Fruit fly (Drosophila melanogaster) whole organism, wandering third instar larva: ENCODE results near the gene CG34461.

Experiments
- Abd-B ChIP-seq: fragments of >200 bp; optimal IDR thresholded peaks from 2 replicates; lab custom pipeline; 2017; ENCODE audit warnings: missing biosample characterization, missing genetic modification characterization
- CG32264 ChIP-seq: fragments of 200-800 bp; sonication (Bioruptor generic); optimal IDR thresholded peaks from 2 replicates; lab custom pipeline; 2016; ENCODE audit warnings: missing biosample characterization, missing genetic modification characterization
- CG9705 ChIP-seq: fragments of 200-800 bp; sonication (Bioruptor generic); optimal IDR thresholded peaks from 2 replicates; lab custom pipeline; 2018; ENCODE audit warnings: missing biosample characterization, mild to moderate bottlenecking, missing genetic modification characterization
- CrebA ChIP-seq: fragments of 200-800 bp; sonication (Bioruptor generic); optimal IDR thresholded peaks from 2 replicates; lab custom pipeline; 2016; ENCODE audit warnings: missing biosample characterization, mild to moderate bottlenecking, missing genetic modification characterization, borderline replicate concordance
- Dfd ChIP-seq: fragments of >200 bp; optimal IDR thresholded peaks from 2 replicates; lab custom pipeline; 2017; ENCODE audit warnings: missing biosample characterization, missing genetic modification characterization
- Dif ChIP-seq: fragments of 200-275, 200-300 bp; sonication (Bioruptor generic); optimal IDR thresholded peaks from 2 replicates; lab custom pipeline; 2018; ENCODE audit warnings: missing biosample characterization, missing genetic modification characterization; ENCODE audit not compliant: partially characterized antibody
- GATAd ChIP-seq: sonication (Bioruptor generic); optimal IDR thresholded peaks from 2 replicates; lab custom pipeline; 2016; ENCODE audit warnings: missing biosample characterization, missing genetic modification characterization
- HLH106 ChIP-seq: fragments of 200-800 bp; optimal IDR thresholded peaks from 3 replicates; lab custom pipeline; 2019; ENCODE audit warnings: missing biosample characterization, mild to moderate bottlenecking, missing genetic modification characterization, moderate library complexity
- Hnf4 ChIP-seq: fragments of 200-800 bp; sonication (Bioruptor generic); optimal IDR thresholded peaks from 2 replicates; lab custom pipeline; 2016; ENCODE audit warnings: missing biosample characterization, mild to moderate bottlenecking, missing genetic modification characterization
- Hr78 ChIP-seq: fragments of >200 bp; optimal IDR thresholded peaks from 2 replicates; lab custom pipeline; 2017; ENCODE audit warnings: missing biosample characterization, missing genetic modification characterization
- Hr83 ChIP-seq: fragments of 200-300 bp; sonication (Bioruptor generic); optimal IDR thresholded peaks from 2 replicates; lab custom pipeline; 2016; ENCODE audit warnings: missing biosample characterization, mild to moderate bottlenecking, missing genetic modification characterization, moderate library complexity; ENCODE audit not compliant: poor library complexity, severe bottlenecking
- Jra ChIP-seq: sonication (Bioruptor generic); optimal IDR thresholded peaks from 2 replicates; lab custom pipeline; 2016; ENCODE audit warnings: missing biosample characterization, missing genetic modification characterization
- Mio ChIP-seq: sonication (Bioruptor generic); optimal IDR thresholded peaks from 2 replicates; lab custom pipeline; 2016; ENCODE audit warnings: missing biosample characterization, missing genetic modification characterization
- Myc ChIP-seq: fragments of >200 bp; optimal IDR thresholded peaks from 2 replicates; lab custom pipeline; 2017
- N ChIP-seq: fragments of >200 bp; optimal IDR thresholded peaks from 2 replicates; lab custom pipeline; 2018; ENCODE audit warnings: missing biosample characterization, missing external identifiers, missing genetic modification characterization
- OdsH ChIP-seq: fragments of 200-800 bp; sonication (Bioruptor generic); optimal IDR thresholded peaks from 2 replicates; lab custom pipeline; 2016; ENCODE audit warnings: missing biosample characterization, mild to moderate bottlenecking, missing genetic modification characterization
- Rel ChIP-seq, 2 experiments: fragments of 200-800 bp; sonication (Bioruptor generic) in 1 of 2; optimal IDR thresholded peaks; 2 replicates in 1 of 2; 3 replicates in 1 of 2; lab custom pipeline; 2016 to 2019; ENCODE audit warnings: mild to moderate bottlenecking in 2 of 2, missing biosample characterization in 2 of 2, missing genetic modification characterization in 2 of 2, moderate library complexity in 1 of 2
- Sp1 ChIP-seq: fragments of 200-800 bp; sonication (Bioruptor generic); optimal IDR thresholded peaks from 3 replicates; lab custom pipeline; 2019; ENCODE audit warnings: missing biosample characterization, mild to moderate bottlenecking, missing genetic modification characterization, moderate library complexity
- Vsx2 ChIP-seq: fragments of 200-300, 225-300 bp; sonication (Bioruptor generic); optimal IDR thresholded peaks from 2 replicates; lab custom pipeline; 2018; ENCODE audit warnings: missing biosample characterization, missing genetic modification characterization; ENCODE audit not compliant: partially characterized antibody
- br ChIP-seq: fragments of 200-800 bp; sonication (Bioruptor generic); optimal IDR thresholded peaks from 2 replicates; lab custom pipeline; 2016; ENCODE audit warnings: missing biosample characterization, missing genetic modification characterization
- brk ChIP-seq: fragments of 200-800 bp; sonication (Bioruptor generic); optimal IDR thresholded peaks from 2 replicates; lab custom pipeline; 2016; ENCODE audit warnings: missing biosample characterization, mild to moderate bottlenecking, missing genetic modification characterization
- dl ChIP-seq, 2 experiments: fragments of 175-275, 200-275 bp in 1 of 2; fragments of 200-275 bp in 1 of 2; sonication (Bioruptor generic); optimal IDR thresholded peaks; lab custom pipeline; 2018; ENCODE audit warnings: mild to moderate bottlenecking in 2 of 2, missing biosample characterization in 2 of 2, missing genetic modification characterization in 2 of 2, moderate library complexity in 2 of 2; ENCODE audit not compliant: partially characterized antibody in 2 of 2, insufficient read depth in 1 of 2
- dmrt93B ChIP-seq: fragments of 200-800 bp; sonication (Bioruptor generic); optimal IDR thresholded peaks from 2 replicates; lab custom pipeline; 2018; ENCODE audit warnings: missing biosample characterization, mild to moderate bottlenecking, missing genetic modification characterization
- dsf ChIP-seq: sonication (Bioruptor generic); optimal IDR thresholded peaks from 2 replicates; lab custom pipeline; 2016; ENCODE audit warnings: missing biosample characterization, missing genetic modification characterization, borderline replicate concordance
- ey ChIP-seq: fragments of 200-800 bp; sonication (Bioruptor generic); optimal IDR thresholded peaks from 2 replicates; lab custom pipeline; 2016; ENCODE audit warnings: missing biosample characterization, missing genetic modification characterization
- foxo ChIP-seq, 2 experiments: fragments of 200-800 bp; sonication (Bioruptor generic); optimal IDR thresholded peaks; 2 replicates in 1 of 2; 3 replicates in 1 of 2; lab custom pipeline; 2016 to 2017; ENCODE audit warnings: missing biosample characterization in 2 of 2, missing genetic modification characterization in 2 of 2
- fru ChIP-seq: fragments of 200-800 bp; sonication (Bioruptor generic); optimal IDR thresholded peaks from 3 replicates; lab custom pipeline; 2016; ENCODE audit warnings: missing biosample characterization, mild to moderate bottlenecking, missing genetic modification characterization
- h ChIP-seq: fragments of 200-800 bp; sonication (Bioruptor generic); optimal IDR thresholded peaks from 3 replicates; lab custom pipeline; 2016; ENCODE audit warnings: missing biosample characterization, mild to moderate bottlenecking, missing genetic modification characterization
- jim ChIP-seq: fragments of 175-275, 200-325 bp; sonication (Bioruptor generic); optimal IDR thresholded peaks from 2 replicates; lab custom pipeline; 2016; ENCODE audit warnings: missing biosample characterization, mild to moderate bottlenecking, missing genetic modification characterization
- lola ChIP-seq: fragments of >200 bp; optimal IDR thresholded peaks from 2 replicates; lab custom pipeline; 2017; ENCODE audit warnings: missing biosample characterization, missing genetic modification characterization
- pan ChIP-seq: fragments of >200 bp; optimal IDR thresholded peaks from 2 replicates; lab custom pipeline; 2017
- psq ChIP-seq: fragments of 200-800 bp; sonication (Bioruptor generic); optimal IDR thresholded peaks from 3 replicates; lab custom pipeline; 2017; ENCODE audit warnings: missing biosample characterization, mild to moderate bottlenecking, missing genetic modification characterization, moderate library complexity
- rgr ChIP-seq: fragments of 200-800 bp; sonication (Bioruptor generic); optimal IDR thresholded peaks from 3 replicates; lab custom pipeline; 2016; ENCODE audit warnings: missing biosample characterization, mild to moderate bottlenecking, missing genetic modification characterization
- sage ChIP-seq: fragments of 200-800 bp; sonication (Bioruptor generic); optimal IDR thresholded peaks from 2 replicates; lab custom pipeline; 2016; ENCODE audit warnings: missing biosample characterization, mild to moderate bottlenecking, missing genetic modification characterization
- sv ChIP-seq: fragments of 200-800 bp; sonication (Bioruptor generic); optimal IDR thresholded peaks from 3 replicates; lab custom pipeline; 2016; ENCODE audit warnings: missing biosample characterization, missing genetic modification characterization
- tai ChIP-seq: sonication (Bioruptor generic); optimal IDR thresholded peaks from 2 replicates; lab custom pipeline; 2016; ENCODE audit warnings: missing biosample characterization, missing genetic modification characterization
- usp ChIP-seq: fragments of >200 bp; optimal IDR thresholded peaks from 2 replicates; lab custom pipeline; 2017; ENCODE audit warnings: missing biosample characterization, missing genetic modification characterization
- woc ChIP-seq: sonication (Bioruptor generic); optimal IDR thresholded peaks from 2 replicates; lab custom pipeline; 2016; ENCODE audit warnings: missing biosample characterization, mild to moderate bottlenecking, missing genetic modification characterization

CG34461 gene

DNA sequence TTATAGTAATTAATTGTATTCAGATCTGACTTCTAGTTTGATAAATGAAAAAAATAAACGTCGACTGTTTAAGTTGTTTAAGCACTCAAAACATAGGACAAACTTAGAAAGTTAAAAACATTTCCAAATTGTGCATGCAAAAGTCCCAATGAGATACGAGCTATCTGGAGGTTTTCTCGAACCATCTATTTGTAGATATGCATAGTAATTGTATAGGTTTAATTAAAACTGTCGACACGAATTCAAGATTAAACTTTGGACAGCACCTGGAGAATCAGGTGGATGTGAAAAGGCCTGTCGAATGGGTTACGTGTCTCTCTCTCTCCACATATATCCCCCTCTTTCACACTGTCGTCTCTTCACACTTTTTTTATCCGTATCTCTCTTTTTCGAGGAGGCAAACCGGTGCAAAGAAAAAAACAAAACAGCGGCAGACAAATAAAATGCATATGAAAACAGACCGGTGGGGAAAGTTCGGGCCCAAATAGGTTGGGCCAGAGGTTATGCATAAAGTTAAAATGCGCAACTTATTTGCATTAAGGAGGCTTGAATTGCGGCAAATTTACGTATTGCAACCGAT, 34.5 kb downstream of the CG34461 start:
- no peak for TF ChIP-seq foxo (GFP tag; optimal IDR thresholded peaks at IDR 0.05; lab: Kevin White, UChicago)
- no peak for TF ChIP-seq Sp1 (GFP tag; lab: Kevin White, UChicago)
- TF ChIP-seq Dif (GFP tag; lab: Kevin White, UChicago): peak; percentile 22
- no peak for TF ChIP-seq Jra (GFP tag; lab: Kevin White, UChicago)
- peak; percentile 56 for TF ChIP-seq jim (GFP tag; lab: Kevin White, UChicago)

DNA sequence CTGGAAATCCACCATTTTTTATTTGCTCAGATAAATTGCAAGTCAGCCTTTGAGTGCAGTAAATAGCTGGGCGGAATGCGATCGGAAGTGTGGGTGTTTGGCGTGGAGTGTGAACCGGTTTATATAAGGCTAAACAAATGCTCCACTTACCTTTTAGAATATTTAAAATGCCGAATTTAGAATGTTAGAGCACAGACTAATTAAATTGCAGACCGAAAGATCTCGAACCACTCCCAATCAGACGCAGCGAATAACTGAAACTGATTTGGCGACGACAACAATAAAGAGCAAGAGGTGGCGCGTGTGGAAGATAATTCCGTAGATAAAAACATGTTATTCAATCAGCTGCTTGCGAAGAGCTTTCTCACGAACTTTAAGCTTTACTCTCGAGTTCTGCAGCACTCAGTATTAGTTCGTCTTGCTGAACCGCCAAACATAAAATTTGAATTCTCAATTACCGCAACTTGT, 35.0 kb downstream of the CG34461 start, which contains the start of gene Idh:
TSS of gene Idh (minus strand) at position 264 of the 468 bp plus-strand sequence.
- peak; percentile 19 for TF ChIP-seq CrebA (GFP tag; lab: Kevin White, UChicago)
- TF ChIP-seq lola (GFP tag; lab: Kevin White, UChicago): no peak
- peak; percentile 87 for TF ChIP-seq h
- peak; percentile 60 for TF ChIP-seq Sp1 (GFP tag; lab: Kevin White, UChicago)
- TF ChIP-seq OdsH (GFP tag; lab: Kevin White, UChicago): peak; percentile 29
- TF ChIP-seq Abd-B (GFP tag; lab: Kevin White, UChicago): no peak
- TF ChIP-seq fru (GFP tag; lab: Kevin White, UChicago): peak; percentile 65
- TF ChIP-seq br (GFP tag; lab: Kevin White, UChicago): peak; percentile 25
- TF ChIP-seq GATAd (GFP tag; lab: Kevin White, UChicago): no peak
- TF ChIP-seq dl (GFP tag; optimal IDR thresholded peaks at IDR 0.05; lab: Kevin White, UChicago; ENCODE audit: insufficient read depth in 1 of 2, partially characterized antibody in 2 of 2): peak in 1 of 2 experiments; percentile 31
- TF ChIP-seq sv (GFP tag; lab: Kevin White, UChicago): no peak
- TF ChIP-seq psq: peak; percentile 66
- TF ChIP-seq Dfd (GFP tag; lab: Kevin White, UChicago): no peak
- TF ChIP-seq rgr (GFP tag; lab: Kevin White, UChicago): no peak
- peak; percentile 17 for TF ChIP-seq HLH106 (tag; lab: Kevin White, UChicago)
- TF ChIP-seq Vsx2: peak; percentile 92
- TF ChIP-seq tai: no peak
- peak; percentile 61 for TF ChIP-seq Hnf4 (GFP tag; lab: Kevin White, UChicago)
- no peak for TF ChIP-seq dmrt93B (GFP tag; lab: Kevin White, UChicago)
- no peak for TF ChIP-seq pan (lab: Kevin White, UChicago)
- no peak for TF ChIP-seq usp
- peak; percentile 72 for TF ChIP-seq Hr83 (GFP tag; lab: Kevin White, UChicago)
- peak; percentile 76 for TF ChIP-seq Jra (GFP tag; lab: Kevin White, UChicago)
- no peak for TF ChIP-seq brk (GFP tag; lab: Kevin White, UChicago)
- TF ChIP-seq CG32264 (GFP tag; lab: Kevin White, UChicago): no peak
- TF ChIP-seq Dif (GFP tag; lab: Kevin White, UChicago): peak; percentile 86
- TF ChIP-seq Rel (GFP tag; optimal IDR thresholded peaks at IDR 0.05; lab: Kevin White, UChicago): no peak
- TF ChIP-seq Rel (tag; optimal IDR thresholded peaks at IDR 0.05; lab: Kevin White, UChicago): peak; percentile 22
- no peak for TF ChIP-seq CG9705 (GFP tag; lab: Kevin White, UChicago)
- TF ChIP-seq ey (GFP tag; lab: Kevin White, UChicago): no peak
- TF ChIP-seq Mio (GFP tag; lab: Kevin White, UChicago): no peak
- TF ChIP-seq dsf (GFP tag; lab: Kevin White, UChicago): no peak
- TF ChIP-seq Hr78 (GFP tag; lab: Kevin White, UChicago): no peak
- TF ChIP-seq N (GFP tag; lab: Kevin White, UChicago): no peak
- peak in 1 of 2 experiments; percentile 35 for TF ChIP-seq foxo (GFP tag; optimal IDR thresholded peaks at IDR 0.05; lab: Kevin White, UChicago)
- TF ChIP-seq sage: no peak
- no peak for TF ChIP-seq woc (GFP tag; lab: Kevin White, UChicago)
- peak; percentile 46 for TF ChIP-seq jim (GFP tag; lab: Kevin White, UChicago)
- TF ChIP-seq Myc (lab: Kevin White, UChicago): no peak
